Fruit fly (Drosophila melanogaster) whole organism, prepupa: ENCODE data around the gene Rh5.

Source experiments
- CG10631 ChIP-seq: fragments of 200-800 bp; sonication (Bioruptor generic); optimal IDR thresholded peaks from 2 replicates; lab custom pipeline; 2016; ENCODE audit warnings: missing biosample characterization, missing genetic modification characterization
- CG1621 ChIP-seq: fragments of 200-800 bp; sonication (Bioruptor generic); optimal IDR thresholded peaks from 3 replicates; lab custom pipeline; 2018; ENCODE audit warnings: missing biosample characterization, mild to moderate bottlenecking, missing genetic modification characterization
- CG32006 ChIP-seq: fragments of 200-800 bp; sonication (Bioruptor generic); optimal IDR thresholded peaks from 3 replicates; lab custom pipeline; 2017; ENCODE audit warnings: missing biosample characterization, mild to moderate bottlenecking, missing genetic modification characterization
- CG6276 ChIP-seq: fragments of 200-800 bp; sonication (Bioruptor generic); optimal IDR thresholded peaks from 2 replicates; lab custom pipeline; 2017; ENCODE audit warnings: missing biosample characterization, mild to moderate bottlenecking, missing genetic modification characterization
- CG6792 ChIP-seq: fragments of 200-800 bp; sonication (Bioruptor generic); optimal IDR thresholded peaks from 3 replicates; lab custom pipeline; 2016; ENCODE audit warnings: missing biosample characterization, missing genetic modification characterization
- Eip78C ChIP-seq: fragments of 200-800 bp; sonication (Bioruptor generic); peaks from one replicate; lab custom pipeline; 2016; ENCODE audit warnings: missing biosample characterization, missing genetic modification characterization
- Lpt ChIP-seq: fragments of 200-800 bp; sonication (Bioruptor generic); optimal IDR thresholded peaks from 3 replicates; lab custom pipeline; 2016; ENCODE audit warnings: missing biosample characterization, missing genetic modification characterization
- Sox102F ChIP-seq: fragments of 200-800 bp; sonication (Bioruptor generic); optimal IDR thresholded peaks from 2 replicates; lab custom pipeline; 2016; ENCODE audit warnings: missing biosample characterization, mild to moderate bottlenecking, missing genetic modification characterization
- Sox14 ChIP-seq: fragments of 200-800 bp; sonication (Bioruptor generic); optimal IDR thresholded peaks from 3 replicates; lab custom pipeline; 2016; ENCODE audit warnings: missing biosample characterization, missing genetic modification characterization
- Sox15 ChIP-seq: fragments of 200-800 bp; sonication (Bioruptor generic); optimal IDR thresholded peaks from 3 replicates; lab custom pipeline; 2016; ENCODE audit warnings: missing biosample characterization, missing genetic modification characterization
- achi ChIP-seq: fragments of 200-800 bp; sonication (Bioruptor generic); optimal IDR thresholded peaks from 3 replicates; lab custom pipeline; 2016; ENCODE audit warnings: missing biosample characterization, missing genetic modification characterization
- dac ChIP-seq: fragments of 200-800 bp; sonication (Bioruptor generic); optimal IDR thresholded peaks from 2 replicates; lab custom pipeline; 2017; ENCODE audit warnings: missing biosample characterization, mild to moderate bottlenecking, missing genetic modification characterization

- TF ChIP-seq achi (peak; percentile 91), CG10631 (peak; percentile 91), Sox102F (GFP tag; lab: Kevin White, UChicago) (peak; percentile 86), Sox15 (GFP tag; lab: Kevin White, UChicago) (peak; percentile 86), CG6792 (GFP tag; lab: Kevin White, UChicago) (peak; percentile 87), Lpt (GFP tag; lab: Kevin White, UChicago) (peak; percentile 74), Eip78C (GFP tag; lab: Kevin White, UChicago) (peak; percentile 97), CG6276 (peak; percentile 95), Sox14 (GFP tag; lab: Kevin White, UChicago) (peak; percentile 90), CG1621 (peak; percentile 82), CG32006 (GFP tag; lab: Kevin White, UChicago) (peak; percentile 93), dac (GFP tag; lab: Kevin White, UChicago) (peak; percentile 78)
These were observed 3.1 kb downstream of the Rh5 start for dm6 chr2L:12010877-12011666.
